Worm (Caenorhabditis elegans) whole organism, L2 larva: ENCODE measurements around the gene srh-76.

Experiments
- C34F6.9 ChIP-seq: fragments of 150-350 bp; optimal IDR thresholded peaks from 2 replicates; lab custom pipeline; 2014; ENCODE audit warnings: missing biosample characterization, missing genetic modification characterization
- F13H6.1 ChIP-seq: sonication (generic microtip); optimal IDR thresholded peaks from 2 replicates; lab custom pipeline; 2016; ENCODE audit warnings: missing genetic modification characterization, missing compliant biosample characterization
- Y55F3AM.14 ChIP-seq: fragments of 200-800 bp; sonication (Bioruptor generic); optimal IDR thresholded peaks from 2 replicates; lab custom pipeline; 2018; ENCODE audit warnings: mild to moderate bottlenecking, missing genetic modification characterization, missing compliant biosample characterization
- alr-1 ChIP-seq: fragments of 150-350 bp; optimal IDR thresholded peaks from 2 replicates; lab custom pipeline; 2014; ENCODE audit warnings: missing biosample characterization, missing genetic modification characterization
- aly-2 ChIP-seq: fragments of 150-350 bp; optimal IDR thresholded peaks from 2 replicates; lab custom pipeline; 2014; ENCODE audit warnings: missing biosample characterization, missing genetic modification characterization
- blmp-1 ChIP-seq: sonication (generic microtip); optimal IDR thresholded peaks from 2 replicates; lab custom pipeline; 2017; ENCODE audit warnings: missing genetic modification characterization, mild to moderate bottlenecking, missing compliant biosample characterization, antibody characterized with exemption, moderate library complexity; ENCODE audit not compliant: insufficient read depth
- ceh-16 ChIP-seq: fragments of 150-350 bp; optimal IDR thresholded peaks from 2 replicates; lab custom pipeline; 2014; ENCODE audit warnings: missing biosample characterization, missing genetic modification characterization
- crh-2 ChIP-seq: sonication (generic microtip); optimal IDR thresholded peaks from 2 replicates; lab custom pipeline; 2017; ENCODE audit warnings: missing biosample characterization, missing genetic modification characterization
- dmd-4 ChIP-seq: sonication (generic microtip); optimal IDR thresholded peaks from 2 replicates; lab custom pipeline; 2017; ENCODE audit warnings: missing biosample characterization, missing genetic modification characterization
- egl-27 ChIP-seq: sonication (generic microtip); optimal IDR thresholded peaks from 3 replicates; lab custom pipeline; 2017; ENCODE audit warnings: missing biosample characterization, missing genetic modification reagents, missing genetic modification characterization
- elt-1 ChIP-seq: fragments of 150-350 bp; optimal IDR thresholded peaks from 2 replicates; lab custom pipeline; 2014; ENCODE audit warnings: missing biosample characterization, missing genetic modification characterization
- elt-3 ChIP-seq: sonication (generic microtip); optimal IDR thresholded peaks from 2 replicates; lab custom pipeline; 2017; ENCODE audit warnings: missing biosample characterization, missing genetic modification characterization
- fos-1 ChIP-seq: fragments of 150-350 bp; optimal IDR thresholded peaks from 2 replicates; lab custom pipeline; 2014; ENCODE audit warnings: missing biosample characterization, missing genetic modification characterization
- gmeb-1 ChIP-seq: fragments of 150-350 bp; optimal IDR thresholded peaks from 2 replicates; lab custom pipeline; 2014; ENCODE audit warnings: missing biosample characterization, missing genetic modification characterization
- lin-11 ChIP-seq: fragments of 150-350 bp; sonication (generic microtip); optimal IDR thresholded peaks from 2 replicates; lab custom pipeline; 2014; ENCODE audit warnings: missing biosample characterization, missing genetic modification characterization, inconsistent platforms, mixed read lengths
- lin-39 ChIP-seq: fragments of 150-350 bp; optimal IDR thresholded peaks from 2 replicates; lab custom pipeline; 2014; ENCODE audit warnings: missing biosample characterization, missing genetic modification reagents, missing genetic modification characterization
- lsy-2 ChIP-seq, 2 experiments: fragments of 150-350 bp in 1 of 2; sonication (generic microtip) in 1 of 2; optimal IDR thresholded peaks; 2 replicates each; lab custom pipeline; 2014 to 2017; ENCODE audit warnings: missing biosample characterization in 2 of 2, missing genetic modification characterization in 2 of 2
- mab-5 ChIP-seq: fragments of 150-350 bp; optimal IDR thresholded peaks from 2 replicates; lab custom pipeline; 2014; ENCODE audit warnings: missing biosample characterization, missing genetic modification characterization
- mbf-1 ChIP-seq: sonication (generic microtip); optimal IDR thresholded peaks from 2 replicates; lab custom pipeline; 2017; ENCODE audit warnings: missing biosample characterization, missing genetic modification characterization
- mdl-1 ChIP-seq, 2 experiments: fragments of 150-350 bp in 1 of 2; sonication (generic microtip) in 1 of 2; optimal IDR thresholded peaks; 2 replicates each; lab custom pipeline; 2017; ENCODE audit warnings: missing biosample characterization in 2 of 2, missing genetic modification characterization in 2 of 2
- nhr-10 ChIP-seq: sonication (generic microtip); optimal IDR thresholded peaks from 2 replicates; lab custom pipeline; 2017; ENCODE audit warnings: missing biosample characterization, missing genetic modification characterization
- nhr-11 ChIP-seq: fragments of 150-350 bp; optimal IDR thresholded peaks from 2 replicates; lab custom pipeline; 2014; ENCODE audit warnings: missing biosample characterization, missing genetic modification characterization
- nhr-12 ChIP-seq: fragments of 150-350 bp; optimal IDR thresholded peaks from 2 replicates; lab custom pipeline; 2014; ENCODE audit warnings: missing biosample characterization, missing genetic modification characterization
- nhr-129 ChIP-seq: fragments of 150-350 bp; optimal IDR thresholded peaks from 2 replicates; lab custom pipeline; 2014; ENCODE audit warnings: missing biosample characterization, missing genetic modification characterization
- nhr-21 ChIP-seq: fragments of 150-350 bp; optimal IDR thresholded peaks from 2 replicates; lab custom pipeline; 2014; ENCODE audit warnings: missing biosample characterization, missing genetic modification characterization
- nhr-23 ChIP-seq: fragments of 150-350 bp; optimal IDR thresholded peaks from 2 replicates; lab custom pipeline; 2014; ENCODE audit warnings: missing biosample characterization, missing genetic modification reagents, missing genetic modification characterization
- nhr-25 ChIP-seq: fragments of 150-350 bp; sonication (generic microtip); optimal IDR thresholded peaks from 3 replicates; lab custom pipeline; 2014; ENCODE audit warnings: missing biosample characterization, missing genetic modification characterization
- nhr-6 ChIP-seq: fragments of 150-350 bp; optimal IDR thresholded peaks from 2 replicates; lab custom pipeline; 2014; ENCODE audit warnings: missing biosample characterization, missing genetic modification characterization
- nhr-77 ChIP-seq: fragments of 150-350 bp; optimal IDR thresholded peaks from 2 replicates; lab custom pipeline; 2014; ENCODE audit warnings: missing biosample characterization, missing genetic modification characterization
- peb-1 ChIP-seq: fragments of 150-350 bp; optimal IDR thresholded peaks from 2 replicates; lab custom pipeline; 2014; ENCODE audit warnings: missing biosample characterization, missing genetic modification characterization
- skn-1 ChIP-seq: sonication (generic microtip); optimal IDR thresholded peaks from 2 replicates; lab custom pipeline; 2017; ENCODE audit warnings: missing biosample characterization, missing genetic modification characterization
- sma-3 ChIP-seq: sonication (generic microtip); optimal IDR thresholded peaks from 2 replicates; lab custom pipeline; 2016; ENCODE audit warnings: missing genetic modification reagents, missing genetic modification characterization, missing compliant biosample characterization
- snpc-4 ChIP-seq: fragments of 150-350 bp; optimal IDR thresholded peaks from 2 replicates; lab custom pipeline; 2014; ENCODE audit warnings: missing biosample characterization, missing genetic modification characterization
- unc-55 ChIP-seq: fragments of 150-350 bp; sonication (generic microtip); optimal IDR thresholded peaks from 3 replicates; lab custom pipeline; 2014; ENCODE audit warnings: missing biosample characterization, missing genetic modification reagents, missing genetic modification characterization
- unc-62 ChIP-seq: fragments of 150-350 bp; optimal IDR thresholded peaks from 2 replicates; lab custom pipeline; 2014; ENCODE audit warnings: missing biosample characterization, missing genetic modification reagents, missing genetic modification characterization
- ztf-11 ChIP-seq: sonication (generic microtip); optimal IDR thresholded peaks from 2 replicates; lab custom pipeline; 2017; ENCODE audit warnings: missing biosample characterization, missing genetic modification characterization
- ztf-4 ChIP-seq: fragments of 150-350 bp; optimal IDR thresholded peaks from 2 replicates; lab custom pipeline; 2014; ENCODE audit warnings: missing biosample characterization, missing genetic modification characterization

The srh-76 gene

DNA sequence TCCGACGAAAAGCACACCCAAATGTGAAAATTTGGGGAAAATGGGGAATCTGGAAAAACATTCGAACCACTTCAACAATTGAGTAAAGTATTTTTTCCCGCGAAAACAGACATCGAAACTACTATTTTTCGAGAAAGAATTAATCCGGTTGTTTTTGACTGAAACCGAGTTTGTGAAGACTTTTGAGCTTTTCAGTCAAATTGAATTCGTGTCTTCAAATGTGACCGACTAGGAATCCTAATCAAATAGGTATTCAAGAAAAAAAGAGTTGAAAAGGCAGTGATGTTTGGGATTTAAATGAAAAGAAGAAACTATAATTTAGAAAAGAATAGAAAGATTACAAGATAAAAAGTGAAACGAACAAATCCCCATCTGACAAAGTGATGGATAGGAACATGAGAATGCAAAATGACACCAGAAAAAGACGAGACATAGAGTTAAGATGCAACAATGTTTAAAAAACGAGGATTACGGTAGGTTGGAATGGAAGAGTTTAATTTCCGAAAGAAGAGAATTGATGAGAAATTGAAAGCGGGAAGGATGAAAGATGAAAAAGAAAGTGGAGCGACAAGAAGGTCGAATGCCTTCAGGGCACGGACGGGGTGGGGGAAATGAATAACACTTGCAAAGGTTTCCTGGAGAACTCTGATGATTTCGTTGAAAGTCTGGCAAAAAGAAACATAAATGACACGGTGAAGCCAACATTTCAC lies 29.0 kb downstream of the srh-76 start, which contains the start of gene F26F12.8:
Gene F26F12.8 (minus strand): TSS at position 51 of the 710 bp plus-strand sequence.
- TF ChIP-seq unc-55 (GFP tag; lab: Kevin White, UChicago) (peak; percentile 77), mab-5 (no peak), gmeb-1 (tag; lab: Kevin White, UChicago) (no peak)

DNA sequence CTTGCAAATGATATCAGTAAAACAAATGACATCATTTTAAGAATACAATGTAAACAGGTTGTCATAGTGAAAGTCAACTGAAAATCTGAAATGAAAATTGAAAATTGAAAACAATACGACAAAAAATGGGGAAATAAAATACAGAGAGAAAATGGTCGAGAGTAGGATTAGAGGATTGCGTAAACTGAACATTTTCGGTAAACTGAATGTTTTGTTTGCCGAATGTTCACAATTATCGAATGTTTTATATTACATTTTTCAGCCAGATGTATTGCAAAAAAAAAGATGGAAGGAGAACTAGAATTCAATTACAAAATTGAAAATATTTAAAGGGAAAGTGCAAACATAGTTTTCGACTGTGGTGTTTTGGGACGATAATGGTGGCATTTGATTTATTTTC lies 31.5 kb downstream of the srh-76 start, which contains the start of gene F26F12.5:
Gene F26F12.5 (minus strand): TSS at position 101 of the 400 bp plus-strand sequence.
- TF ChIP-seq nhr-12 (tag; lab: Kevin White, UChicago) (no peak), mdl-1 (tag; optimal IDR thresholded peaks at IDR 0.05; lab: Kevin White, UChicago) (no peak), gmeb-1 (tag; lab: Kevin White, UChicago) (no peak), Y55F3AM.14 (no peak), alr-1 (tag; lab: Kevin White, UChicago) (no peak), peb-1 (tag; lab: Kevin White, UChicago) (no peak), mbf-1 (no peak), snpc-4 (tag; lab: Kevin White, UChicago) (no peak), mab-5 (no peak), lin-11 (no peak), blmp-1 (tag; lab: Kevin White, UChicago) (no peak)

DNA sequence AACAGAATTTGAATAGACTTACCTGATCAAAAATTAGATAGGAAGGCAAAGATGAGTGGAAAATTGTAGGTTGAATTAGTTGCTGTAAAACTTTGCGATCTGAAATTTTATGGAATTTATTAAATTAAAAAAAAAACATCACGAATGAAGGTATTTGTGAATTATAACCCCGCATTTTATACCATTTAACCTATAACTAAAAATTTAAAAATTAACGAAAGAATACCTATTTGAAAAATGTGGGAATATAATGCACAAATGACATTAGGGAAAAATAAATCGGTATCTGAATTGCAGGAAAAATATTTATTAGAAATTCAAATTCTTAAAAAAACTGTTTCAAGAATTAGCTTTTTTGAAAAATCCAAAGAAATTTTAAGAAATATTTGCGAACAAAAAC lies 35.6 kb downstream of the srh-76 start, which contains the start of gene F26F12.4:
Gene F26F12.4 (minus strand): TSS at position 101 of the 400 bp plus-strand sequence.
- TF ChIP-seq nhr-77 (tag; lab: Kevin White, UChicago) (no peak), unc-62 (GFP tag; lab: Kevin White, UChicago) (no peak), nhr-6 (tag; lab: Kevin White, UChicago) (no peak), blmp-1 (tag; lab: Kevin White, UChicago) (no peak)

DNA sequence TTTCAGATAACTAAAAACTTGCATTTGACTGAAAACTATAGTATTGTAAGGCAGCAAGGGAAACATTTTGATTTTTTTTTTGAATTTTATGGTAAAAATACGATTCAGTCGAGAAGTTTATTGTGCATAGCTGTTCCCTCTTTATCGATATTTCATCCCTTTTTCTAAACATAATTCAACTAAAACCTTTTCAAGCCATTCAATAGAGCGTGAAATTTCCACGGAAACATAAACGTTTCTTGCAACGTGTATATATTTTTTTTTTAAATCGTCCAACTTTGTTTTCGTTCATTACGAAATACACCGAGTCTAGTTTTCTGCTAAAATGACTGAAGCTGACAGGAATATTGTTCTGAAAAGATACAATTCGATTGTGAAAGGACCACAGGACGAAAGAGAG lies 38.1 kb downstream of the srh-76 start, which contains the start of gene C02G6.2:
Gene C02G6.2 (plus strand): TSS at position 301 of the 400 bp plus-strand sequence.
- TF ChIP-seq egl-27 (tag; lab: Kevin White, UChicago) (no peak), elt-1 (tag; lab: Kevin White, UChicago) (no peak), elt-3 (no peak), lsy-2 (tag; optimal IDR thresholded peaks at IDR 0.05; lab: Kevin White, UChicago) (no peak), unc-62 (GFP tag; lab: Kevin White, UChicago) (no peak), crh-2 (tag; lab: Kevin White, UChicago) (no peak), F13H6.1 (tag; lab: Kevin White, UChicago) (no peak), C34F6.9 (tag; lab: Kevin White, UChicago) (no peak), mdl-1 (tag; optimal IDR thresholded peaks at IDR 0.05; lab: Kevin White, UChicago) (no peak), nhr-23 (tag; lab: Kevin White, UChicago) (no peak), nhr-10 (tag; lab: Kevin White, UChicago) (no peak)

DNA sequence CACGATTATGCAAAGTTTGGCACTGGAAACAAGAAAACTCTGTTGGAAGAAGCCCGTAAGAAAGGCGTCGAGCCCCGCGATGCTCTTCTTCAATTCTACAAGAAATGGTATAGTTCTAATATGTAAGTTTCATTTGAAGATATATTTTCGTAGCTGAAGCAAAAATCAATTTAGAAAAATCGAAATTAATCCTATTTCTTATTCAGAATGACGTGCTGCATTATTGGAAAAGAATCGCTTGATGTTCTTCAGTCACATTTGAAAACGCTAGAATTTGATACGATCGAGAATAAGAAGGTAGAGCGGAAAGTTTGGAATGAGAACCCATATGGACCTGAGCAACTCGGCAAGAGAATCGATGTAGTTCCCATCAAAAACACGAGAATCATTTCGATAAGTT lies 43.3 kb downstream of the srh-76 start:
- TF ChIP-seq mbf-1 (no peak), nhr-21 (tag; lab: Kevin White, UChicago) (no peak), nhr-6 (tag; lab: Kevin White, UChicago) (no peak), lsy-2 (tag; optimal IDR thresholded peaks at IDR 0.05; lab: Kevin White, UChicago) (no peak), skn-1 (tag; lab: Kevin White, UChicago) (no peak), nhr-25 (no peak), fos-1 (tag; lab: Kevin White, UChicago) (no peak), nhr-11 (tag; lab: Kevin White, UChicago) (no peak), mdl-1 (tag; optimal IDR thresholded peaks at IDR 0.05; lab: Kevin White, UChicago) (no peak), aly-2 (tag; lab: Kevin White, UChicago) (no peak), lin-39 (no peak), gmeb-1 (tag; lab: Kevin White, UChicago) (no peak)

DNA sequence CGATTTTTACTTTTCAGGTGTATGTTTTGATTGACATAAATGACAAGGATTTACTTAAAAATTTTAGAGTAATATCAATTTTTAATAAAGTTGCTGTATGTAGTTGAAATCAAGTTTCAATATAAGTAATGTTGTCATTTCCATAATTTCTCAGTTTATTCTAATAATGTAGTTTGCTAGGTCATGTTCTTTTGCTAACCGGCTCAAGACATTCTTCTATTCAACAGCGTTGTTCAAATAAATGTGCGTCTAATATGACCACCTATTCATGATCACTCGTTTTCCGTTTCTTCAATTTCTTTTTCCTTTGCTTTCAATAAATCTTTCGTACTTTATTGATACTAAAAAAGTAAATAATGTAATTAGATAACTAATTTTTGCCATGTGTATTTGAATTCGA lies 46.4 kb downstream of the srh-76 start, which contains the start of gene C02G6.3:
Gene C02G6.3 (plus strand): TSS at position 301 of the 400 bp plus-strand sequence.
- TF ChIP-seq nhr-21 (tag; lab: Kevin White, UChicago): no peak
- TF ChIP-seq ceh-16 (tag; lab: Kevin White, UChicago): no peak
- no peak for TF ChIP-seq elt-3
- no peak for TF ChIP-seq dmd-4 (tag; lab: Kevin White, UChicago)
- no peak for TF ChIP-seq aly-2 (tag; lab: Kevin White, UChicago)
- no peak for TF ChIP-seq ztf-4 (tag; lab: Kevin White, UChicago)
- no peak for TF ChIP-seq ztf-11 (tag; lab: Kevin White, UChicago)
- no peak for TF ChIP-seq sma-3 (GFP tag; lab: Kevin White, UChicago)
- no peak for TF ChIP-seq lin-11
- TF ChIP-seq mdl-1 (tag; optimal IDR thresholded peaks at IDR 0.05; lab: Kevin White, UChicago): no peak
- no peak for TF ChIP-seq mab-5
- TF ChIP-seq nhr-129: no peak
